Worm (Caenorhabditis elegans): ENCODE measurements around the gene tmc-1.

DNA sequence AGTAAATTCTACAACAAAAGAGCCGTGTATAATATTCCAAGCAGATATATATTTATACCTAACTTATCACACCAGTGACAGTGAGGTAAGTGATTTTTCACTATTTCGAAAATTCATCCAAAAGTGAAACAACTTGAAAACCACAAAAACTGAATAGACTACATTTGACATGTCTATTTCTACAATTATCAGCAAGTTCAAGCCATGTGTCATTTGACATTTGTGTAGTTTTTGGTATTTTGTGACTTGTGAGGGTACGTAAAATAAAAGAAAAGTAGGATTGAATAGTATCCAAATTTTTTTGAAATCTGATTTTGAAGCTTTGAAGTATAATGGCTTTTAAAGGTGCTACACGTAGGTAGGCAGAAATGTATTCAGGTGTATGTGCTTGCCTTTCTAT is 35.8 kb upstream of the tmc-1 start:
- TF ChIP-seq him-1 (tag; optimal IDR thresholded peaks at IDR 0.05) (no peak), dao-5 (tag; optimal IDR thresholded peaks at IDR 0.05) (no peak), W03F9.2 (tag; optimal IDR thresholded peaks at IDR 0.05) (no peak)

All from whole organism, L4/young adult.